Worm (Caenorhabditis elegans) whole organism, young adult: Measurements from ENCODE around the gene F58F9.4.

Experiments
- B0035.1 ChIP-seq: sonication (generic microtip); optimal IDR thresholded peaks from 2 replicates; lab custom pipeline; 2016; ENCODE audit warnings: missing genetic modification characterization, mild to moderate bottlenecking, missing compliant biosample characterization, missing genotype, missing genetic modification reagents
- B0336.3 ChIP-seq: fragments of 200-800 bp; sonication (Bioruptor generic); IDR thresholded peaks from 2 replicates; pipeline ENCODE4 v1.3.6; 2022; ENCODE audit warnings: missing genetic modification characterization, missing compliant biosample characterization
- C06A6.2 ChIP-seq: fragments of 200-800 bp; sonication (Bioruptor generic); conservative IDR thresholded peaks from 2 replicates; pipeline ENCODE4 v1.3.6; 2022; ENCODE audit warnings: missing genetic modification characterization, missing compliant biosample characterization
- F10E7.11 ChIP-seq: sonication (generic microtip); optimal IDR thresholded peaks from 2 replicates; lab custom pipeline; 2017; ENCODE audit warnings: mild to moderate bottlenecking, missing genetic modification characterization, moderate library complexity, missing compliant biosample characterization
- F22D6.2 ChIP-seq: sonication (generic microtip); optimal IDR thresholded peaks from 2 replicates; lab custom pipeline; 2016; ENCODE audit warnings: mild to moderate bottlenecking, missing genetic modification characterization, missing compliant biosample characterization
- F23B12.7 ChIP-seq: sonication (generic microtip); optimal IDR thresholded peaks from 2 replicates; lab custom pipeline; 2017; ENCODE audit warnings: missing genetic modification characterization, mild to moderate bottlenecking, missing compliant biosample characterization, antibody characterized with exemption, moderate library complexity; ENCODE audit not compliant: insufficient read depth
- F37B4.10 ChIP-seq: fragments of 200-800 bp; sonication (Bioruptor generic); IDR thresholded peaks from 2 replicates; pipeline ENCODE4 v1.3.6; 2022; ENCODE audit warnings: missing genetic modification characterization, missing compliant biosample characterization
- K12H6.12 ChIP-seq: fragments of 200-800 bp; sonication (Bioruptor generic); optimal IDR thresholded peaks from 2 replicates; lab custom pipeline; 2018; ENCODE audit warnings: mild to moderate bottlenecking, missing genetic modification characterization, missing compliant biosample characterization
- ama-1 ChIP-seq, 3 experiments: fragments of 150-350 bp in 1 of 3; sonication (generic microtip) in 2 of 3; optimal IDR thresholded peaks; 2 replicates each; lab custom pipeline; 2014 to 2018; ENCODE audit warnings: missing biosample characterization in 2 of 3, missing genetic modification characterization in 2 of 3, missing genetic modification reagents in 2 of 3
- aptf-3 ChIP-seq: fragments of 200-800 bp; sonication (Bioruptor generic); IDR thresholded peaks from 2 replicates; pipeline ENCODE4 v1.3.6; 2022; ENCODE audit warnings: missing genetic modification characterization, missing compliant biosample characterization
- atf-7 ChIP-seq: sonication (generic microtip); optimal IDR thresholded peaks from 2 replicates; lab custom pipeline; 2017; ENCODE audit warnings: mild to moderate bottlenecking, missing genetic modification characterization, missing compliant biosample characterization
- athp-1 ChIP-seq: sonication (generic microtip); optimal IDR thresholded peaks from 2 replicates; lab custom pipeline; 2017; ENCODE audit warnings: mild to moderate bottlenecking, missing genetic modification characterization, missing compliant biosample characterization
- bed-2 ChIP-seq: fragments of 200-800 bp; sonication (Bioruptor generic); IDR thresholded peaks from 2 replicates; pipeline ENCODE4 v1.3.6; 2022; ENCODE audit warnings: missing genetic modification reagents, missing genetic modification characterization, missing compliant biosample characterization
- ccch-3 ChIP-seq: fragments of 200-800 bp; sonication (Bioruptor generic); optimal IDR thresholded peaks from 2 replicates; lab custom pipeline; 2018; ENCODE audit warnings: mild to moderate bottlenecking, missing genetic modification characterization, missing compliant biosample characterization
- ceh-58 ChIP-seq: fragments of 200-800 bp; sonication (Bioruptor generic); IDR thresholded peaks from 2 replicates; pipeline ENCODE4 v1.3.6; 2022; ENCODE audit warnings: missing genetic modification characterization, missing compliant biosample characterization
- ceh-91 ChIP-seq: fragments of 200-800 bp; sonication (Bioruptor generic); IDR thresholded peaks from 2 replicates; pipeline ENCODE4 v1.3.6; 2022; ENCODE audit warnings: missing genetic modification reagents, missing genetic modification characterization, missing compliant biosample characterization
- egl-44 ChIP-seq: fragments of 200-800 bp; sonication (Bioruptor generic); IDR thresholded peaks from 2 replicates; pipeline ENCODE4 v1.3.6; 2022; ENCODE audit warnings: missing genetic modification reagents, missing genetic modification characterization, missing compliant biosample characterization
- hlh-12 ChIP-seq: sonication (generic microtip); optimal IDR thresholded peaks from 2 replicates; lab custom pipeline; 2016; ENCODE audit warnings: missing genetic modification characterization, missing compliant biosample characterization
- hrde-1 ChIP-seq: sonication (generic microtip); optimal IDR thresholded peaks from 2 replicates; lab custom pipeline; 2016; ENCODE audit warnings: missing genetic modification characterization, mild to moderate bottlenecking, missing compliant biosample characterization, moderate library complexity, missing genotype, missing genetic modification reagents, borderline replicate concordance
- let-526 ChIP-seq: fragments of 200-800 bp; sonication (Bioruptor generic); IDR thresholded peaks from 2 replicates; pipeline ENCODE4 v1.3.6; 2022; ENCODE audit warnings: missing genetic modification reagents, missing genetic modification characterization, missing compliant biosample characterization
- lir-1 ChIP-seq: fragments of 200-800 bp; sonication (Bioruptor generic); conservative IDR thresholded peaks from 2 replicates; pipeline ENCODE4 v1.3.6; 2022; ENCODE audit warnings: missing genetic modification reagents, missing genetic modification characterization, missing compliant biosample characterization
- lsy-27 ChIP-seq: sonication (generic microtip); optimal IDR thresholded peaks from 2 replicates; lab custom pipeline; 2017; ENCODE audit warnings: missing genetic modification characterization, mild to moderate bottlenecking, missing compliant biosample characterization, antibody characterized with exemption, missing genotype, borderline replicate concordance; ENCODE audit not compliant: insufficient read depth
- madf-3 ChIP-seq: fragments of 200-800 bp; sonication (Bioruptor generic); IDR thresholded peaks from 2 replicates; pipeline ENCODE4 v1.3.6; 2022; ENCODE audit warnings: missing genetic modification reagents, missing genetic modification characterization, missing compliant biosample characterization
- madf-8 ChIP-seq: fragments of 200-800 bp; sonication (Bioruptor generic); conservative IDR thresholded peaks from 2 replicates; pipeline ENCODE4 v1.3.6; 2022; ENCODE audit warnings: missing genetic modification reagents, missing genetic modification characterization, missing compliant biosample characterization
- mes-4 ChIP-seq: sonication (generic microtip); optimal IDR thresholded peaks from 2 replicates; lab custom pipeline; 2016; ENCODE audit warnings: missing genotype, missing genetic modification characterization, missing compliant biosample characterization
- mxl-1 ChIP-seq: sonication (generic microtip); optimal IDR thresholded peaks from 2 replicates; lab custom pipeline; 2016; ENCODE audit warnings: missing genetic modification characterization, missing compliant biosample characterization
- nfyb-1 ChIP-seq: fragments of 200-800 bp; sonication (Bioruptor generic); IDR thresholded peaks from 2 replicates; pipeline ENCODE4 v1.3.6; 2022; ENCODE audit warnings: missing genetic modification reagents, missing genetic modification characterization, missing compliant biosample characterization
- nhr-80 ChIP-seq: sonication (generic microtip); optimal IDR thresholded peaks from 2 replicates; lab custom pipeline; 2016; ENCODE audit warnings: missing genetic modification characterization, missing compliant biosample characterization
- pha-4 ChIP-seq: fragments of 150-350 bp; sonication (generic microtip); optimal IDR thresholded peaks from 2 replicates; lab custom pipeline; 2014; ENCODE audit warnings: missing biosample characterization, missing genetic modification reagents, missing genetic modification characterization
- rcor-1 ChIP-seq: fragments of 200-800 bp; sonication (Bioruptor generic); IDR thresholded peaks from 2 replicates; pipeline ENCODE4 v1.3.6; 2022; ENCODE audit warnings: missing genetic modification reagents, missing genetic modification characterization, missing compliant biosample characterization
- tlf-1 ChIP-seq: fragments of 200-800 bp; sonication (Bioruptor generic); optimal IDR thresholded peaks from 2 replicates; lab custom pipeline; 2018; ENCODE audit warnings: mild to moderate bottlenecking, missing genetic modification characterization, missing compliant biosample characterization
- unc-62 ChIP-seq: fragments of 150-350 bp; optimal IDR thresholded peaks from 2 replicates; lab custom pipeline; 2014; ENCODE audit warnings: missing biosample characterization, missing genetic modification reagents, missing genetic modification characterization

The F58F9.4 gene

DNA sequence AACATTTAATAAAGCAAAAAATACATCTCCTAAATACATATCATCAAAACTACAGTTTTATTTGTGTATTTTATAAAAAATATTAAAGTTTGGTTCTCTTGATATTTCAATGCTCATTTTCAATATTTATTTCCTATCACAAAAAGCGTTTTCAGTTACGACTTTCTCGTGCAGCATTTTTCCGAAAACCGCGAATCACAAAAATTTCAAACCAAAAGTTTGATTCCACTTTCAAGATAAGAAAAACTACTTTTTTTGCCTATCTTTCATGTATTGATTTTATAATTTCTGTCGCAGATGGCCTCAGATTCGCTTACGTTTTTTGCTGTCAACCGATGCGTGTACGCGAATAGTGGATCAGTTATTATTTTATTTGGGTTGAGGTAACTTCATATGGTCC lies 11.4 kb upstream of the F58F9.4 start, which contains the start of gene C49A9.4:
Gene C49A9.4 (plus strand): TSS at position 265 of the 400 bp plus-strand sequence.
- TF ChIP-seq nhr-80, result peak; percentile 58
- no peak for TF ChIP-seq ceh-91 (GFP tag; lab: Robert Waterston, UW)
- TF ChIP-seq athp-1 (tag; lab: Kevin White, UChicago), result no peak
- TF ChIP-seq mxl-1, result no peak
- no peak for TF ChIP-seq ccch-3

DNA sequence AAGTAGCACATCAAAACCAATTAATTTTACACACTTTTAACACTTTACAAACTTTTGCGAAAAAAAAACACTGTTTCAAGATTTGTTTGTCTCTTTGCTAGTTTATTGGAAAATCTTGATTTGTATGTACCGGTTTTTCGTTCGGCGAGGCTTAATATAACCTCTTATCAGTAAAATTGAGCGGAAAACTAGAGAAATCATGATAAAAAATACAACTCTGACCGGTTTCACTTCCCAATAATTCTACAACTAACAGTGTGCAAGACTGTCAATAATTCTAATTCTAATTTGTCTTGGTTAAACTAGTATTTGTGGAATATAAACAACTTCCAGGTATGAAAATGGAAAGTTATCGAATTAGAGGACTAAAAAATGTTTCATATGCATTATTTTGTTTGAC lies 8.9 kb upstream of the F58F9.4 start, which contains the start of gene C49A9.3:
Gene C49A9.3 (plus strand): TSS at position 212 of the 400 bp plus-strand sequence.
- TF ChIP-seq nhr-80 (peak; percentile 64), ceh-58 (no peak)

DNA sequence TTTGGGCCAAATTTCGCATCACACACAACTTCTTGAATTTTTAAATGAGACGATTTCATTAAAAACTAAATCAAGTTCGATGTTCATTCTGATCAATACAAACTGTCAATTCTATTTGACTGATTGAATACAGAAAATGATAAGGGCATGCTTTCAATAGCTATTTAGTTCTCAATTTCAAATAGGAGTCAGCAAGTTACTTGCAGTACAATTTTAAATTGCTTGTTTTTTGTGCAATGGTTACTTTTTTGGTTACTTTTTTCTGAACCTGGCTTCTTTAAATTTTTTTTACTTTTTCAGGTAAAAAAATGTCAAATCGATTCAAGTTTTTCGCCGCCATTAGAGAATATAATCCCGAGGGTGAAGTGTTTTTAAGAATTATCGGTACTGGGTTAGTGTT lies 5.7 kb upstream of the F58F9.4 start, which contains the start of gene C49A9.2:
Gene C49A9.2 (plus strand): TSS at position 301 of the 400 bp plus-strand sequence.
- TF ChIP-seq hrde-1 (tag; lab: Kevin White, UChicago) (no peak), nhr-80 (peak; percentile 38)

DNA sequence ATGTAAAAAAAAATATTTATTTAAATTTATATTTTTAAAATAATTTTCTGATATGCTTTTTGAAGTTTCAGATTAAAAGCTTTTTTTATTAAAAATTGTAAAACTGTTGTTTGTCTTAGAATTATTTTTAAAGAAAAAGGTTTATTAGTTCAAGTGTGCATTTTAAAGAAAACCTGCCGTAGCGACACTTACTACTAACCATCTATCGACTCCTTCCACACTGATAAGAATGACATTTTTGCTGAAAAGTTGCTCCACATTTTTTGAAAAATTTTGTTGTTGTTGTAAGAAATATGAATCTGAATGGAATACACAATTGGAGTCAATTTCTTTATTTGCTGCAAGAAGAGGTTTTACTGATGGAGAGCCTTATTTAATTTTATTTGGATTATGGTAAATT lies 2.8 kb upstream of the F58F9.4 start, which contains the start of gene C49A9.1:
Gene C49A9.1 (plus strand): TSS at position 217 of the 400 bp plus-strand sequence.
- TF ChIP-seq nhr-80, result peak; percentile 19
- no peak for TF ChIP-seq hlh-12

DNA sequence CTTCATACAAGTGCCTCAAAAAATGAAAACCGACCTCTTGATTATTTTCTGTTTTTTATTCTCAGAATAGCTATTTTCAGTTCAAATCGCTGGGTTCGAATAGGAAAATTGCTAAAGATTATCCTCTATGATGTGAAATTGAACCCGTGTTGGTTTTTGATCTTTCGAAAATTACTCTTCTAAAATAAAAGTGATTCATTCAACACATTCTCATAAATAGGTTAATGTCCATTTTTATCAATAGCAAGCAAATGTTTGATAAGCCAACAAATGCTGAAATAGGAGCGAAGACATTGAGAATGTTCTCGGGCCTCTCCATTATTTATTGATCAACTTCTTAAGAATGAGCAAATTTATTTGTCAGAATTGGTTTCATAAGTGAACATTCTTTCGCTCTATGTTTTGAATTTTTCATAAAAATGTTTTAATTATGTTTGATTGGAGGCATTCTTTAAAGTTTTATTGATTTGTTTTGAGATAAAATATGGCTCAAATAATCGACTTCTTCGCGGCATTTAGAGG lies 2.0 kb downstream of the F58F9.4 start, which contains the start of gene F58F9.3:
Gene F58F9.3 (plus strand): TSS at position 472 of the 522 bp plus-strand sequence.
- TF ChIP-seq B0035.1, result no peak
- no peak for TF ChIP-seq pha-4 (tag; lab: Kevin White, UChicago)
- TF ChIP-seq F10E7.11 (tag; lab: Kevin White, UChicago), result no peak
- TF ChIP-seq F22D6.2 (tag; lab: Kevin White, UChicago), result no peak
- TF ChIP-seq nhr-80, result peak; percentile 37
- no peak for TF ChIP-seq let-526 (GFP tag; lab: Robert Waterston, UW)

DNA sequence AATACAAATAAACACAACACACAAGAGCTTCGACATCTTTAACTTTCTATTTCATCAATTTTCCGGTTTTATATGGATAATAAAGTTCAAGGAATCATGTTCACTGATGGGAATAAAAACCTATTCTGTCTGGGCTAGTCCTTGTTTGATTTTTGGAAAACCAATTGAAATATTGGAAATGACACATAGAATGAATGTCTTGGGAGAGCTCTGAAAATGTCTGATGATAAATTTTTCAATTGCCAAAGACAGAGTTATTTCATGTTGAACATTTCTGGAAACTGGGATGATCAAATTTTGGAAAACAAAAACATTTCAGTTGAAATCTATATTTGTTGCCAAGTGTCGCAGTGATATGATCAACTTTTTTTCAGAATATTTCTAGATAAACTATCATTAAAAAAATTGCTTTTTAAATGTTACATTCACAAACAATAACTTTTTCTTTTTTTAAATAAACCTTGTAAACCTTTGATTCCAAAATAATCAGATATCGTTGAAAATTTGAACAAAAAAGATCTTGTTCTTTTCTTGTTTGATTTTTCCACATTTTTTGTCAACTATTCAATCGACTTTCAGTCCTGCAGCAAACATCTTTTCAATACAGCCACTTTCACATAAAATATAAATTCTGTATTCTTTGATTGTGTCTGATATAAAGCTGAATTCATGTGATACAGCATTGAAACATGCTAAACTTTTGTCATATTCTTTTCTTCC lies 6.8 kb downstream of the F58F9.4 start, which contains the start of the genes F58F9.6 and F58F9.8:
Gene F58F9.6 (minus strand): TSS at position 101 of the 720 bp plus-strand sequence.
Gene F58F9.8 (plus strand): TSS at position 670 of the 720 bp plus-strand sequence.
- no peak for TF ChIP-seq nfyb-1 (GFP tag; lab: Robert Waterston, UW)

DNA sequence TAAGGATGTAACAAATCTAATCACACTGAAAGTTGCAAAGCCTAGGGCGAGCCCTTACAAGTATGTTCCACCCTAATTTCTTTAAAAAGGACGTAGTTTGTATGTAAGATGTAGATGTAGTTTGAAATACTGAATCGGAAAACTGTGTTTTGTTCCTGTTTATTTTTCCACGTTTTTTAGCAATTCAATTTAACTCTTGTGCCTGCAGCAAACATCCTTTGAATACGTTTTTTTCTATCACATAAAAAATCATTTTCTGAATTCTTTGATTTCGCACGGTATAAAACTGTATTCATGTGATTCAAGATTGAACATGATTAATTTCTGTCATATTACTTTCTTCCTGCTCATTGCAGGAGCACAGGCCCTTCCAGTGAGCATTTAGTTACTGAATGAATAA lies 9.2 kb downstream of the F58F9.4 start, which contains the start of gene F58F9.9:
Gene F58F9.9 (plus strand): TSS at position 301 of the 400 bp plus-strand sequence.
- TF ChIP-seq B0336.3 (GFP tag; lab: Robert Waterston, UW) (no peak), C06A6.2 (GFP tag; lab: Robert Waterston, UW) (no peak), egl-44 (GFP tag; lab: Robert Waterston, UW) (no peak), pha-4 (tag; lab: Kevin White, UChicago) (no peak), F22D6.2 (tag; lab: Kevin White, UChicago) (no peak), mes-4 (no peak), rcor-1 (GFP tag; lab: Robert Waterston, UW) (no peak), lsy-27 (tag; lab: Kevin White, UChicago) (no peak)

- TF ChIP-seq madf-8 (GFP tag; lab: Robert Waterston, UW) (no peak), nhr-80 (peak; percentile 18)
Observed at ce11 chrIV:6248486-6248885, 17.7 kb downstream of the F58F9.4 start, which contains the start of gene acox-3. Gene acox-3, minus strand, starts transcription at chrIV:6248492.

DNA sequence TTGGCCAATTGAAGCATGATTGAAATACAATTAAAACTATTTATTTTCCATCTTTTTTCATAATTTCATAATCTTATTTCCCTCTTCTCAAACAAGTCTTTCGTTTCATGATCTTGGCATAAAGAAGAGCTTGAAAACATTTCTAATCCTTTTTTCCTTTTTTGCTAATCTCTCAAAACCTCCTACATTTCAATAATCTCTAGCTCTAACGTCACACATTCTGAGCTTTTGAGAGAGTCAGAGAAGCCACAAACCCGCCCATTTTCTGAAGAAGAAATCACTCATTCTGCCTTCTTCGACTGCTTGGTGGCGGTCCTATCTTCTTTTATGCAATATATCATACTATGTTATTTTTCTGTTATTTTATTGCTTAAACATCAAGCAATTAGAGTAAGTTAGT lies 18.8 kb downstream of the F58F9.4 start, which contains the start of gene F58F9.1:
Gene F58F9.1 (plus strand): TSS at position 251 of the 400 bp plus-strand sequence.
- no peak for TF ChIP-seq bed-2 (GFP tag; lab: Robert Waterston, UW)
- no peak for TF ChIP-seq F37B4.10
- no peak for TF ChIP-seq aptf-3
- no peak for TF ChIP-seq atf-7
- no peak for TF ChIP-seq ama-1 (optimal IDR thresholded peaks at IDR 0.05; lab: Kevin White, UChicago)
- TF ChIP-seq ama-1 (GFP tag; optimal IDR thresholded peaks at IDR 0.05; lab: Kevin White, UChicago), result no peak
- TF ChIP-seq K12H6.12 (tag; lab: Kevin White, UChicago), result no peak
- TF ChIP-seq tlf-1 (GFP tag; lab: Kevin White, UChicago), result no peak
- no peak for TF ChIP-seq F23B12.7 (tag; lab: Kevin White, UChicago)
- no peak for TF ChIP-seq madf-3 (GFP tag; lab: Robert Waterston, UW)
- TF ChIP-seq unc-62, result no peak
- no peak for TF ChIP-seq lir-1 (GFP tag; lab: Robert Waterston, UW)
